Fruit fly (Drosophila melanogaster): ENCODE data around the gene CG2983.

The CG2983 gene

dm6 chr2L:2874542-2875194, 27.2 kb downstream of the CG2983 start, which contains the start of gene CG8814 (continued):
- no peak; the same call in 1 of the 2 replicates for TF ChIP-seq CG7372 (GFP tag; IDR thresholded peaks at IDR 0.05)
- no peak for TF ChIP-seq Asciz (GFP tag; optimal IDR thresholded peaks at IDR 0.05)
- no peak for TF ChIP-seq CG10959 (GFP tag; IDR thresholded peaks at IDR 0.05)
- TF ChIP-seq Ets65A (GFP tag) = peak; percentile 85
- TF ChIP-seq Opbp (GFP tag; IDR thresholded peaks at IDR 0.05; ENCODE audit: partially characterized antibody) = peak; percentile 69
- peak; percentile 51 for TF ChIP-seq fd3F (GFP tag; optimal IDR thresholded peaks at IDR 0.05)
- peak; percentile 38 for TF ChIP-seq CG9609 (GFP tag; optimal IDR thresholded peaks at IDR 0.05)
- peak; percentile 68 for TF ChIP-seq CG12104 (GFP tag; optimal IDR thresholded peaks at IDR 0.05)
- peak; percentile 36 for TF ChIP-seq Antp (GFP tag; optimal IDR thresholded peaks at IDR 0.05)
- TF ChIP-seq CG12299 (tag; optimal IDR thresholded peaks at IDR 0.05) = no peak
- peak; percentile 61; the same call in 2 of the 3 replicates for TF ChIP-seq ken (GFP tag; IDR thresholded peaks at IDR 0.05)
- TF ChIP-seq CG13287 (GFP tag; IDR thresholded peaks at IDR 0.05; ENCODE audit: partially characterized antibody) = peak; percentile 80
- 0 out of 2 replicates have a peak, but pooled peaks have one; percentile 14 for TF ChIP-seq CG42726 (GFP tag; IDR thresholded peaks at IDR 0.05; ENCODE audit: partially characterized antibody)
- TF ChIP-seq CG7987 (GFP tag; optimal IDR thresholded peaks at IDR 0.05) = peak; percentile 0
- no peak for TF ChIP-seq Doc2 (GFP tag; IDR thresholded peaks at IDR 0.05)
- TF ChIP-seq lilli (GFP tag; optimal IDR thresholded peaks at IDR 0.05) = peak; percentile 92
- peak; percentile 76 for TF ChIP-seq Dref (GFP tag; IDR thresholded peaks at IDR 0.05)
- TF ChIP-seq HLH3B (GFP tag; IDR thresholded peaks at IDR 0.05) = peak; percentile 32; the same call in 1 of the 2 replicates
- peak; percentile 46 for TF ChIP-seq gsb-n (tag; optimal IDR thresholded peaks at IDR 0.05)
- no peak for TF ChIP-seq CG14965 (GFP tag; optimal IDR thresholded peaks at IDR 0.05; ENCODE audit: borderline replicate concordance)
- TF ChIP-seq knrl (GFP tag; IDR thresholded peaks at IDR 0.05; ENCODE audit: partially characterized antibody) = peak; percentile 89
- no peak for TF ChIP-seq pita (GFP tag; optimal IDR thresholded peaks at IDR 0.05)
- no peak for TF ChIP-seq sqz (GFP tag; optimal IDR thresholded peaks at IDR 0.05)
- TF ChIP-seq Hr78 (GFP tag; optimal IDR thresholded peaks at IDR 0.05) = peak in 1 of 2 experiments; percentile 88
- no peak for TF ChIP-seq CG4282 (GFP tag; optimal IDR thresholded peaks at IDR 0.05)
- no peak for TF ChIP-seq run (tag; optimal IDR thresholded peaks at IDR 0.05)
- TF ChIP-seq Bteb2 (GFP tag; optimal IDR thresholded peaks at IDR 0.05) = peak; percentile 33
- TF ChIP-seq tll (GFP tag; optimal IDR thresholded peaks at IDR 0.05) = peak; percentile 96 to 98
- peak; percentile 66 for TF ChIP-seq trem (tag; optimal IDR thresholded peaks at IDR 0.05)
- TF ChIP-seq btn (GFP tag; optimal IDR thresholded peaks at IDR 0.05) = no peak
- TF ChIP-seq NC2α (GFP tag; optimal IDR thresholded peaks at IDR 0.05) = no peak
- TF ChIP-seq CG16815 (GFP tag; optimal IDR thresholded peaks at IDR 0.05) = peak; percentile 61
- TF ChIP-seq twi (tag; optimal IDR thresholded peaks at IDR 0.05) = peak; percentile 69
- TF ChIP-seq nom (GFP tag; optimal IDR thresholded peaks at IDR 0.05) = peak; percentile 98
- TF ChIP-seq mld (GFP tag; IDR thresholded peaks at IDR 0.05; ENCODE audit: partially characterized antibody) = peak; percentile 68; the same call in 2 of the 3 replicates
- TF ChIP-seq NfI (GFP tag; optimal IDR thresholded peaks at IDR 0.05) = peak; percentile 66
- peak; percentile 99 for TF ChIP-seq CG2116 (GFP tag; optimal IDR thresholded peaks at IDR 0.05)
- TF ChIP-seq schlank (tag; optimal IDR thresholded peaks at IDR 0.05) = peak; percentile 1
- peak; percentile 70 for TF ChIP-seq CG14014 (GFP tag; IDR thresholded peaks at IDR 0.05)
- TF ChIP-seq CG18011 (GFP tag; optimal IDR thresholded peaks at IDR 0.05) = peak; percentile 28
- TF ChIP-seq Sry-δ (GFP tag; optimal IDR thresholded peaks at IDR 0.05) = peak; percentile 80
- TF ChIP-seq CG31365 (tag; optimal IDR thresholded peaks at IDR 0.05) = no peak
- no peak for TF ChIP-seq ro (GFP tag; IDR thresholded peaks at IDR 0.05)
- no peak for TF ChIP-seq Hr39 (optimal IDR thresholded peaks at IDR 0.05)
- TF ChIP-seq CG6683 (GFP tag; optimal IDR thresholded peaks at IDR 0.05) = no peak
- TF ChIP-seq CG6175 (GFP tag; IDR thresholded peaks at IDR 0.05) = no peak
- TF ChIP-seq CG10565 (GFP tag; optimal IDR thresholded peaks at IDR 0.05) = no peak
- no peak for TF ChIP-seq ERR (GFP tag; optimal IDR thresholded peaks at IDR 0.05)
- TF ChIP-seq eyg (GFP tag; optimal IDR thresholded peaks at IDR 0.05) = no peak

Data from whole organism, embryonic.